Worm (Caenorhabditis elegans): ENCODE data around the gene F35H8.2.

F35H8.2 gene

DNA sequence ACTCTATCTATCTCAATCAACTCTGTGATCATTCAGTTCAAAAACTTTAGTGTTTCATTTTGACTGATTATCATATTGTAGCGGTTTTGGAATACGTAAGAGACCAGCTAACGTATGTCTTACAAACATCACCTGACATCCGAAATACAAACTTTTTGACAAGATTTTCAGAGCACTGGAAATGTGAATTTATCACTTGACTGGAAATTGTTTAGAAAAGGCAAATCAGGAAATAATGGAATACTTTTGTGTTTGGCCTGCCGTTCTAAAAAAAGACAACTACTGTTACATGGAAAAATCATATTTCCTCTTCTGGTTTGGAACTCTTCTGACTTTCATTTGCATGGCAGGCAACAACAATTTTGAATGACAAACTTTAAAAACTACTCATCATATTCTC lies 3.8 kb upstream of the F35H8.2 start, which contains the start of gene F35H8.12:
F35H8.12 (plus strand) TSS at position 301 of the 400 bp plus-strand sequence.
- no peak for TF ChIP-seq somi-1 (GFP tag; optimal IDR thresholded peaks at IDR 0.05)
- no peak for TF ChIP-seq efl-1 (GFP tag; optimal IDR thresholded peaks at IDR 0.05)
- no peak for TF ChIP-seq snpc-4 (GFP tag; optimal IDR thresholded peaks at IDR 0.05)
- TF ChIP-seq snpc-4 (tag; optimal IDR thresholded peaks at IDR 0.05), result no peak

- TF ChIP-seq athp-1 (tag; optimal IDR thresholded peaks at IDR 0.05), result no peak
- TF ChIP-seq tbp1 (GFP tag; optimal IDR thresholded peaks at IDR 0.05), result no peak
- no peak for TF ChIP-seq ekl-4 (GFP tag; IDR thresholded peaks at IDR 0.05)
- no peak for TF ChIP-seq gei-17 (GFP tag; optimal IDR thresholded peaks at IDR 0.05)
- no peak for TF ChIP-seq snpc-1.3 (tag; optimal IDR thresholded peaks at IDR 0.05; ENCODE audit: insufficient read depth)
These were observed 2.1 kb upstream of the F35H8.2 start, which contains the start of gene F35H8.1 for ce11 chrII:9553179-9553578. Gene F35H8.1, minus strand, starts transcription at chrII:9553279.

DNA sequence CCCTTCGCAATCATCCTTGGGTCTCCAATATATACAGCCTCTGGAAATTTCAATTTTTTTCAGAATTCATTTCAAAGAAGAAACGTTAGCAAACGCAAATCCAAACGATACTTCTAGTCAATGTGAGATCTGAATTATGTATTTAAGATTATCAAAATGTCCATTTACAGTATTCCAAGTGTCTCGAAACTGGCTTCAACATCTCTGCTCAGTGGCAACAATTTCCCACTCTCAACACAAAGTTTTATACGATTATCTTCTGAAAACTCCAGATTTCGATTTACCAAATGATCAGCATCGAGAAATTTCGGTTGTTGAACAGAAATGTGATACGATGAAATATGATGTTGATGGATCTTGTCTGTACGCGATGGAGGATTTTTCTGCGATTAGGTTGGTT lies 1.3 kb downstream of the F35H8.2 start:
- TF ChIP-seq mcd-1 (GFP tag; IDR thresholded peaks at IDR 0.05), result no peak
- TF ChIP-seq F52B5.7 (tag; optimal IDR thresholded peaks at IDR 0.05), result no peak
- no peak for TF ChIP-seq ztf-28 (GFP tag; IDR thresholded peaks at IDR 0.05)
- TF ChIP-seq madf-8 (GFP tag; conservative IDR thresholded peaks at IDR 0.05), result no peak
- no peak for TF ChIP-seq nhr-90 (tag; optimal IDR thresholded peaks at IDR 0.05)
- TF ChIP-seq Y53F4B.3 (GFP tag; IDR thresholded peaks at IDR 0.05), result no peak
- TF ChIP-seq ZK185.1 (tag; optimal IDR thresholded peaks at IDR 0.05; ENCODE audit: poor library complexity, severe bottlenecking), result no peak
- TF ChIP-seq repo-1 (tag; optimal IDR thresholded peaks at IDR 0.05), result no peak
- TF ChIP-seq ceh-27 (GFP tag; optimal IDR thresholded peaks at IDR 0.05), result no peak
- TF ChIP-seq nfyb-1 (GFP tag; IDR thresholded peaks at IDR 0.05), result no peak
- TF ChIP-seq tbx-9 (tag; optimal IDR thresholded peaks at IDR 0.05; ENCODE audit: borderline replicate concordance), result no peak
- no peak for TF ChIP-seq rpc-1 (optimal IDR thresholded peaks at IDR 0.05)
- no peak for TF ChIP-seq rpc-1 (tag; optimal IDR thresholded peaks at IDR 0.05)
- TF ChIP-seq rec-8 (tag; optimal IDR thresholded peaks at IDR 0.05), result no peak
- no peak for TF ChIP-seq lin-26 (GFP tag; IDR thresholded peaks at IDR 0.05)
- TF ChIP-seq F39B2.1 (GFP tag; IDR thresholded peaks at IDR 0.05), result no peak
- no peak for TF ChIP-seq F10E7.11 (tag; optimal IDR thresholded peaks at IDR 0.05)
- TF ChIP-seq madf-10 (tag; optimal IDR thresholded peaks at IDR 0.05), result no peak
- TF ChIP-seq ztf-22 (GFP tag; optimal IDR thresholded peaks at IDR 0.05), result no peak

ce11 chrII:9557437-9558150 lies 2.3 kb downstream of the F35H8.2 start, which contains the start of gene zfp-2:
Gene zfp-2, plus strand, starts transcription at chrII:9557650.
- no peak for TF ChIP-seq cebp-2 (GFP tag; IDR thresholded peaks at IDR 0.05)
- TF ChIP-seq attf-3 (GFP tag; conservative IDR thresholded peaks at IDR 0.05), result peak; percentile 90
- TF ChIP-seq ceh-100 (GFP tag; IDR thresholded peaks at IDR 0.05), result no peak

ce11 chrII:9558906-9559305 lies 3.6 kb downstream of the F35H8.2 start:
- no peak for TF ChIP-seq lin-35 (GFP tag; optimal IDR thresholded peaks at IDR 0.05)
- no peak for TF ChIP-seq gei-17 (GFP tag; optimal IDR thresholded peaks at IDR 0.05)
- no peak for TF ChIP-seq rpc-1 (optimal IDR thresholded peaks at IDR 0.05)
- TF ChIP-seq rpc-1 (tag; optimal IDR thresholded peaks at IDR 0.05), result no peak
- TF ChIP-seq nfya-1 (tag; optimal IDR thresholded peaks at IDR 0.05; ENCODE audit: borderline replicate concordance, insufficient read depth), result no peak
- TF ChIP-seq C17E4.6 (GFP tag; IDR thresholded peaks at IDR 0.05), result no peak
- no peak for TF ChIP-seq madf-3 (GFP tag; IDR thresholded peaks at IDR 0.05)
- TF ChIP-seq hlh-26 (GFP tag; conservative IDR thresholded peaks at IDR 0.05), result no peak

Measured in whole organism, young adult.